Fruit fly (Drosophila melanogaster): ENCODE results near the gene Act5C.

The Act5C gene

dm6 chrX:5918499-5919126 lies 18.0 kb downstream of the Act5C start (continued):
- peak; percentile 96 for TF ChIP-seq CG4854 (GFP tag; optimal IDR thresholded peaks at IDR 0.05)
- TF ChIP-seq Fer3 (tag; optimal IDR thresholded peaks at IDR 0.05), result peak; percentile 99
- peak; percentile 99 for TF ChIP-seq Dad (GFP tag; optimal IDR thresholded peaks at IDR 0.05)
- peak; percentile 98 for TF ChIP-seq jigr1 (GFP tag; IDR thresholded peaks at IDR 0.05)
- peak; percentile 98 for TF ChIP-seq Poxn (GFP tag; IDR thresholded peaks at IDR 0.05)
- TF ChIP-seq CG32767 (GFP tag; IDR thresholded peaks at IDR 0.05), result peak; percentile 98
- TF ChIP-seq pnt (GFP tag; optimal IDR thresholded peaks at IDR 0.05), result peak; percentile 99
- TF ChIP-seq HLH54F (GFP tag; optimal IDR thresholded peaks at IDR 0.05), result peak; percentile 99
- peak; percentile 85 for TF ChIP-seq grn (GFP tag; optimal IDR thresholded peaks at IDR 0.05)
- peak; percentile 96 for TF ChIP-seq CG8290 (GFP tag; optimal IDR thresholded peaks at IDR 0.05)
- peak; percentile 80 to 100 for TF ChIP-seq CG8290 (tag; optimal IDR thresholded peaks at IDR 0.05)
- peak; percentile 99 for TF ChIP-seq E2f1 (GFP tag; IDR thresholded peaks at IDR 0.05)
- TF ChIP-seq aop (GFP tag; IDR thresholded peaks at IDR 0.05), result peak; percentile 96
- peak; percentile 90 for TF ChIP-seq trem (tag; optimal IDR thresholded peaks at IDR 0.05)
- peak; percentile 88 for TF ChIP-seq CG10321 (GFP tag; IDR thresholded peaks at IDR 0.05)
- peak; percentile 97 for TF ChIP-seq trh (GFP tag; optimal IDR thresholded peaks at IDR 0.05)
- TF ChIP-seq CG11560 (tag; IDR thresholded peaks at IDR 0.05), result peak; percentile 95
- peak; percentile 99 for TF ChIP-seq Hsf (GFP tag; optimal IDR thresholded peaks at IDR 0.05)
- TF ChIP-seq lab (GFP tag; optimal IDR thresholded peaks at IDR 0.05), result peak; percentile 100
- peak; percentile 99 for TF ChIP-seq CG7786 (GFP tag; optimal IDR thresholded peaks at IDR 0.05)
- peak; percentile 97 for TF ChIP-seq phol (tag; optimal IDR thresholded peaks at IDR 0.05)
- no peak for TF ChIP-seq CG8478 (optimal IDR thresholded peaks at IDR 0.05)
- peak; percentile 99 for TF ChIP-seq CG4730 (GFP tag; IDR thresholded peaks at IDR 0.05)
- TF ChIP-seq CG9727 (GFP tag; optimal IDR thresholded peaks at IDR 0.05), result peak; percentile 96
- peak; percentile 99 for TF ChIP-seq HmgD (GFP tag; optimal IDR thresholded peaks at IDR 0.05)
- TF ChIP-seq org-1 (GFP tag; optimal IDR thresholded peaks at IDR 0.05), result peak; percentile 99
- peak; percentile 98 for TF ChIP-seq Dip3 (GFP tag; optimal IDR thresholded peaks at IDR 0.05)
- TF ChIP-seq Doc2 (GFP tag; IDR thresholded peaks at IDR 0.05), result peak; percentile 98
- TF ChIP-seq stc (GFP tag; IDR thresholded peaks at IDR 0.05), result peak; percentile 99
- peak; percentile 98 for TF ChIP-seq fu2 (GFP tag; optimal IDR thresholded peaks at IDR 0.05)
- peak; percentile 99 for TF ChIP-seq C15 (GFP tag; IDR thresholded peaks at IDR 0.05)
- peak; percentile 96 for TF ChIP-seq nerfin-1 (tag; optimal IDR thresholded peaks at IDR 0.05)
- peak; percentile 97 for TF ChIP-seq Hand (GFP tag; optimal IDR thresholded peaks at IDR 0.05)
- TF ChIP-seq fd64A (GFP tag; optimal IDR thresholded peaks at IDR 0.05), result peak; percentile 96
- TF ChIP-seq Sry-δ (GFP tag; optimal IDR thresholded peaks at IDR 0.05), result peak; percentile 79
- peak; percentile 98 for TF ChIP-seq da (GFP tag; optimal IDR thresholded peaks at IDR 0.05)
- peak; percentile 98 for TF ChIP-seq CG8924 (tag; optimal IDR thresholded peaks at IDR 0.05)
- TF ChIP-seq pan (optimal IDR thresholded peaks at IDR 0.05), result no peak
- peak in 1 of 2 experiments; percentile 99 for TF ChIP-seq pan (GFP tag; optimal IDR thresholded peaks at IDR 0.05 in 1 of 2, IDR thresholded peaks at IDR 0.05 in 1 of 2)
- peak; percentile 98 for TF ChIP-seq repo (GFP tag; optimal IDR thresholded peaks at IDR 0.05)
- no peak for TF ChIP-seq cad (GFP tag; optimal IDR thresholded peaks at IDR 0.05)
- TF ChIP-seq CG16779 (GFP tag; IDR thresholded peaks at IDR 0.05), result peak; percentile 99
- TF ChIP-seq TFAM (GFP tag; optimal IDR thresholded peaks at IDR 0.05), result peak; percentile 85
- TF ChIP-seq Nf-YC (tag; optimal IDR thresholded peaks at IDR 0.05), result peak; percentile 90
- TF ChIP-seq Med (GFP tag), result peak; percentile 100
- TF ChIP-seq CG10565 (GFP tag; optimal IDR thresholded peaks at IDR 0.05), result peak; percentile 86
- peak; percentile 99 for TF ChIP-seq Gsc (GFP tag; IDR thresholded peaks at IDR 0.05)
- TF ChIP-seq Dll (GFP tag; IDR thresholded peaks at IDR 0.05; ENCODE audit: partially characterized antibody), result 0 out of 4 replicates have a peak, but pooled peaks have one; percentile 50
- peak; percentile 99 for TF ChIP-seq Optix (GFP tag; IDR thresholded peaks at IDR 0.05)
- peak; percentile 92 for TF ChIP-seq Adf1 (GFP tag; IDR thresholded peaks at IDR 0.05)
- peak; percentile 94 for TF ChIP-seq Myb (GFP tag; optimal IDR thresholded peaks at IDR 0.05)
- peak; percentile 96 for TF ChIP-seq Bgb (GFP tag; IDR thresholded peaks at IDR 0.05; ENCODE audit: partially characterized antibody)

All from whole organism, embryonic.